Fruit fly (Drosophila melanogaster): ENCODE data around the gene Yp3.

Yp3 gene

DNA sequence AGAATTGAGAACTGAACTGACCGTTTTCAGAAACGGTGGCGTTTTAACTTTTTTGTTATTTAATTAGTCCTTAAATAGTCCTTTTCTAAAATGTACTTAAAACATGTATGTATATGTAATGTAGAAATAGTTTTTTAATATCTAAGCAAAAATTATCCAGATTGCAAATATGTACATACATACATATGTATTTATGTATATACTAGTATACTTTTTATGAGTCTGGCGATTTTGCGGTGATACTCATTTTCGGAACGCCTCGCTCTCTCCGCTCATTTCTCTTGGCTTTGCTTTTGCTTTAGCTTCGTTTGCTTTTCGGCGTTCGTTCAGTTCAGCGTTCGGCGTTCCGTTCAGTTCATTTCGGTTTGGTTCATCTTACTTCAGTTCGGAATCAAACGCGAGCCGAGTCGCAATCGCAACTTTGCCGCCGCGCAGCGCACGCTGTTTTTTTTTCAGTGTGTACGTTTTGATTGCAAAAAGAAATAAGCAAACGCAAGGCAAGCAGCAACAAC is 3.1 kb downstream of the Yp3 start, which contains the start of gene rdgB (continued):
- TF ChIP-seq CG14860 (GFP tag; IDR thresholded peaks at IDR 0.05; ENCODE audit: partially characterized antibody) (no peak), CG10209 (GFP tag; optimal IDR thresholded peaks at IDR 0.05) (peak; percentile 87), Dip2 (GFP tag; IDR thresholded peaks at IDR 0.05) (no peak), seq (GFP tag; IDR thresholded peaks at IDR 0.05) (peak; percentile 33; the same call in 1 of the 2 replicates), D (optimal IDR thresholded peaks at IDR 0.05) (no peak), D (GFP tag; optimal IDR thresholded peaks at IDR 0.05) (peak; percentile 76), CG8388 (GFP tag; optimal IDR thresholded peaks at IDR 0.05) (peak; percentile 67), chif (GFP tag; optimal IDR thresholded peaks at IDR 0.05) (peak in 1 of 2 experiments; percentile 33), CG2712 (tag; optimal IDR thresholded peaks at IDR 0.05) (peak; percentile 85), Sry-β (GFP tag; optimal IDR thresholded peaks at IDR 0.05) (no peak), Deaf1 (tag; optimal IDR thresholded peaks at IDR 0.05) (peak; percentile 96), wek (GFP tag; optimal IDR thresholded peaks at IDR 0.05) (no peak), CG10147 (GFP tag; optimal IDR thresholded peaks at IDR 0.05) (peak; percentile 78), CG15479 (GFP tag; optimal IDR thresholded peaks at IDR 0.05) (no peak), tin (GFP tag; optimal IDR thresholded peaks at IDR 0.05) (peak; percentile 61), CG4707 (GFP tag; optimal IDR thresholded peaks at IDR 0.05) (no peak), hb (GFP tag; IDR thresholded peaks at IDR 0.05; ENCODE audit: partially characterized antibody) (no peak), CG33557 (GFP tag; optimal IDR thresholded peaks at IDR 0.05) (peak; percentile 43), Tbp (GFP tag; optimal IDR thresholded peaks at IDR 0.05) (no peak), Max (GFP tag; optimal IDR thresholded peaks at IDR 0.05) (peak; percentile 48), H15 (GFP tag; IDR thresholded peaks at IDR 0.05) (0 out of 3 replicates have a peak, but pooled peaks have one; percentile 40), CG12219 (GFP tag; optimal IDR thresholded peaks at IDR 0.05) (peak; percentile 26), CG33213 (GFP tag; optimal IDR thresholded peaks at IDR 0.05) (no peak), dm (GFP tag; optimal IDR thresholded peaks at IDR 0.05) (no peak), knrl (GFP tag; IDR thresholded peaks at IDR 0.05; ENCODE audit: partially characterized antibody) (no peak; the same call in 2 of the 3 replicates), Hr39 (optimal IDR thresholded peaks at IDR 0.05) (no peak), BEAF-32 (GFP tag; optimal IDR thresholded peaks at IDR 0.05) (no peak), Myb (GFP tag; optimal IDR thresholded peaks at IDR 0.05) (no peak), lmd (GFP tag; IDR thresholded peaks at IDR 0.05) (peak; percentile 76), Six4 (GFP tag; optimal IDR thresholded peaks at IDR 0.05) (peak; percentile 51), ac (GFP tag; optimal IDR thresholded peaks at IDR 0.05) (no peak), nmo (GFP tag; optimal IDR thresholded peaks at IDR 0.05) (peak; percentile 88)

DNA sequence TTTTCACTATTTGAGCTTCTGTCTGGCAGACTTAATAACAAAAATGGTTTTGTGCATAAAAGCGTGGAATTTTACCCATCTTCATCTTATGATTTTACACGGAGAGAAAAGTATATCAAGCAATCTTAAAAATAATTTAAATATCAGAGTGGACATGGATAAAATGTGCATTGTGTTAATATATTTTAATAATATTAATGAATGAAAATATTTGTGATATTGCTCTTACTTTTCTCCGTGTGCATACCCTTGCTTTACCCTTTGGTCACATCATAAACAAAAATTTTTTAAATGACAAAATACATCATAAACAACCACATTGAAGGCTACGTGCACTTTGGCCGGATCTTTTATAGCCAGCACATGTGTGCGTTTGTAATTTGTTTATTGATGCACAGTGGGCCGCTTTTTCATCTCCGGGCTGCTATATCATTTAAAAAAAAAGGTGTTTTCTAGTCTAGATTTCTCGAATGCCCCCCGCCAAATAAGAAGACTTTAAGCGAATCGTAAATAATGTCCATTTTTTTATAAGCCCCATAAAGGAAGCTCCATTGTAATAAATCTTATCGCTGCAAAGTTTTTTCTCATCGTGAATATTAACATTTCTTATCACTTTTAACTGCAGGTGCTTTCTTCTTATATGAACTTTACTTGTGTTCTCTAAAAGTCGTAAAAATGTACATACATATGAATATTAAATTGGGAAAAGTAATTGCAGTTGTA is 5.2 kb downstream of the Yp3 start:
- peak; percentile 35; the same call in 1 of the 2 replicates for TF ChIP-seq Ada2b (GFP tag; IDR thresholded peaks at IDR 0.05)
- peak; percentile 59 for TF ChIP-seq phol (tag; optimal IDR thresholded peaks at IDR 0.05)
- no peak for TF ChIP-seq ro (GFP tag; IDR thresholded peaks at IDR 0.05)
- TF ChIP-seq Xrp1 (GFP tag; IDR thresholded peaks at IDR 0.05), result peak; percentile 57
- TF ChIP-seq cg (GFP tag; optimal IDR thresholded peaks at IDR 0.05), result no peak
- TF ChIP-seq CG2678 (tag; optimal IDR thresholded peaks at IDR 0.05), result peak; percentile 63
- no peak for TF ChIP-seq ems (GFP tag; optimal IDR thresholded peaks at IDR 0.05)
- peak; percentile 61; the same call in 2 of the 3 replicates for TF ChIP-seq Optix (GFP tag; IDR thresholded peaks at IDR 0.05)
- TF ChIP-seq jing (GFP tag; optimal IDR thresholded peaks at IDR 0.05), result peak; percentile 0
- peak; percentile 41 for TF ChIP-seq sd (tag; optimal IDR thresholded peaks at IDR 0.05)
- no peak for TF ChIP-seq CG13123 (GFP tag; optimal IDR thresholded peaks at IDR 0.05)
- 0 out of 2 replicates have a peak, but pooled peaks have one; percentile 14 for TF ChIP-seq slbo (GFP tag; IDR thresholded peaks at IDR 0.05)
- 0 out of 2 replicates have a peak, but pooled peaks have one; percentile 62 for TF ChIP-seq sob (GFP tag; IDR thresholded peaks at IDR 0.05)
- peak; percentile 61 for TF ChIP-seq Blimp-1 (GFP tag; optimal IDR thresholded peaks at IDR 0.05)
- TF ChIP-seq Aef1 (GFP tag; IDR thresholded peaks at IDR 0.05), result peak; percentile 37; the same call in 2 of the 3 replicates
- TF ChIP-seq pfk (GFP tag; optimal IDR thresholded peaks at IDR 0.05), result no peak
- no peak for TF ChIP-seq NFAT (GFP tag; IDR thresholded peaks at IDR 0.05)
- peak; percentile 32 for TF ChIP-seq HHEX (GFP tag; optimal IDR thresholded peaks at IDR 0.05)
